Worm (Caenorhabditis elegans) whole organism, midembryonic: ENCODE measurements around the gene fbxa-137.
"Not testable (repeated sequence)": the region's sequence is repeated elsewhere in the genome, so short reads cannot be mapped to it uniquely, and the experiment has no call there.

ENCODE experiments used
- T22C8.4 ChIP-seq: fragments of 200-800 bp; sonication (Bioruptor generic); IDR thresholded peaks from 2 replicates; pipeline ENCODE4 v1.3.6; 2022; ENCODE audit warnings: missing genetic modification characterization, missing compliant biosample characterization
- cog-1 ChIP-seq: sonication (generic microtip); optimal IDR thresholded peaks from 2 replicates; lab custom pipeline; 2016; ENCODE audit warnings: missing genetic modification characterization, missing compliant biosample characterization
- flt-1 ChIP-seq: fragments of 200-800 bp; sonication (Bioruptor generic); IDR thresholded peaks from 2 replicates; pipeline ENCODE4 v1.3.6; 2022; ENCODE audit warnings: missing genetic modification characterization, missing compliant biosample characterization
- klf-2 ChIP-seq: fragments of 200-800 bp; sonication (Bioruptor generic); conservative IDR thresholded peaks from 2 replicates; pipeline ENCODE4 v1.3.6; 2022; ENCODE audit warnings: missing genetic modification reagents, missing genetic modification characterization, missing compliant biosample characterization
- med-1 ChIP-seq: sonication (generic microtip); optimal IDR thresholded peaks from 2 replicates; lab custom pipeline; 2017; ENCODE audit warnings: missing genetic modification characterization, mild to moderate bottlenecking, missing compliant biosample characterization, antibody characterized with exemption, missing genetic modification reagents; ENCODE audit not compliant: insufficient read depth
- ref-1 ChIP-seq: fragments of 200-800 bp; sonication (Bioruptor generic); conservative IDR thresholded peaks from 2 replicates; pipeline ENCODE4 v1.3.6; 2022; ENCODE audit warnings: missing genetic modification reagents, missing genetic modification characterization, missing compliant biosample characterization
- tab-1 ChIP-seq: fragments of 200-800 bp; sonication (Bioruptor generic); IDR thresholded peaks from 2 replicates; pipeline ENCODE4 v1.3.6; 2022; ENCODE audit warnings: missing genetic modification characterization, missing compliant biosample characterization
- ztf-23 ChIP-seq: fragments of 200-800 bp; sonication (Bioruptor generic); IDR thresholded peaks from 2 replicates; pipeline ENCODE4 v1.3.6; 2022; ENCODE audit warnings: missing genetic modification reagents, missing genetic modification characterization, missing compliant biosample characterization
- ztf-29 ChIP-seq: fragments of 200-800 bp; sonication (Bioruptor generic); IDR thresholded peaks from 2 replicates; pipeline ENCODE4 v1.3.6; 2022; ENCODE audit warnings: missing genetic modification reagents, missing genetic modification characterization, missing compliant biosample characterization

The fbxa-137 gene

DNA sequence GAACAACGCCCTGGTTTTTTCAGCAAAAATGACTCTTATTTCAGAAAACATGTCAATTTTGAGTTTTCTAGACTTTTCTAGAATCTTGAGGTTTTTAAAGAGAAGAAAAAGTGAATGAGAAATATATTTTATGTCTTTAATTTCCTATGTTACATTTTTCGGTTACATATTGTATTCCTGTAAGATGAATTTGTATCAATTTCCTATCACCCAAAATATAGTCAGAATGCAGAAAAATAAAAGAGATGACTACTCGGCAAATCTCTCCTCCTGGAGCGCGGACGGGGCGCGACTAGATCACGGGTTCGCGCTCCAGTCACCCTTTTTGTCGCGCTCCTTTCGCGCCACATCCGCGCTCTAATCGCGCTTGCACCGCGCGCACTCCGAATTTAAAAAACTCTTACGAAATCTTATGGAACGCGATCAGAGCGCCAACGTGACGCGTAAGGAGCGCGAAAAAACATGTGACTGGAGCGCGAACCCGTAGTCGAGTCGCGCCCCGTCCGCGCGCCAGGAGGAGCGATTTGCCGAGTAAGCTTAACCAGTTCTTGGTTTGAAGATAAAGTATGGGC, 24.0 kb upstream of the fbxa-137 start, which contains the start of gene str-253:
Gene str-253 (minus strand): TSS at position 51 of the 572 bp plus-strand sequence.
- TF ChIP-seq med-1 (GFP tag; lab: Kevin White, UChicago) (no peak), cog-1 (tag; lab: Kevin White, UChicago) (no peak), ref-1 (GFP tag; lab: Robert Waterston, UW) (no peak), flt-1 (no peak), ztf-23 (GFP tag; lab: Robert Waterston, UW) (no peak), tab-1 (GFP tag; lab: Robert Waterston, UW) (no peak), ztf-29 (GFP tag; lab: Robert Waterston, UW) (no peak), T22C8.4 (GFP tag; lab: Robert Waterston, UW) (no peak), klf-2 (no peak)

DNA sequence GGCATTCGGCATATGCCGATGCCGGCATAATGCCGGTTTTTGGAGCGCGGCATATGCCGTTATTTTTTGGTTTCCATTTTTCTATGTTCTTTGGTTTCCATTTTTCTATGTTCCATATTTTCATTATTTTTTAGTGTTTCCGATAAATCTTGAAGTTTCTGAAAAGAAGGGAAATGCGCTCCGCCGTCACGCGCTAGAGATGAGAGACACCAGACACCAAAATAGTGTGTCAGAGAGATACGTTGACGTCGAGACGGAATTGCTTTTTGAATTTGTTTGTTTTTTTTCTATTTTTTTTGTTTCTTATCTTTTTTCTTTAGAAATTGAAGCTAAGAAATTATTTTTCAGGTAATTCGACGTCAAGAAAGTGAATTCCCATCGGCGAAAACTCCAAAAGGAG, 23.4 kb upstream of the fbxa-137 start, which contains the start of gene F41B5.1:
Gene F41B5.1 (plus strand): TSS at position 343 of the 400 bp plus-strand sequence.
- TF ChIP-seq ztf-29, tab-1, ztf-23 (GFP tag; lab: Robert Waterston, UW): not testable (repeated sequence)

DNA sequence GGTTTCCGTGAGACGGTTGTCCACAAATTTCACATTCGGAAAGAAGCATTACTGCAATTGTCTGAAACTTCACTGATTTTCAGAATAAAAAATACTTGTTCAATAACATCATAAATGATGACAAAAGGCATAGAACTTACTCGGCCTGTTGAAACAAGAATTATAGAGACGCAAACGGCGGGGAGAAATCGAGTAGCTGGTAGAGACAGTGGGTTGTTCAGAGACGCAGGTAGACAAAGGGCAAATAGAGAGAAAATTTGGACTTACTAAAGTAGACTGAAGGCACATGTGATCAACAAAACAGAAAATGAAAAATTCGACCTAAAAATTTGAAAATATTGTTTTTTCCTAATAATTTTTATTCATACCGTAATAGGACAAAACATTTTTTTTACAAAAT, 18.9 kb upstream of the fbxa-137 start, which contains the start of gene nhr-182:
Gene nhr-182 (minus strand): TSS at position 178 of the 400 bp plus-strand sequence.
- TF ChIP-seq cog-1 (tag; lab: Kevin White, UChicago) (no peak), med-1 (GFP tag; lab: Kevin White, UChicago) (no peak), klf-2 (no peak), ref-1 (GFP tag; lab: Robert Waterston, UW) (no peak), ztf-29 (GFP tag; lab: Robert Waterston, UW) (no peak), flt-1 (no peak), ztf-23 (GFP tag; lab: Robert Waterston, UW) (no peak), T22C8.4 (GFP tag; lab: Robert Waterston, UW) (no peak), tab-1 (GFP tag; lab: Robert Waterston, UW) (no peak)

- TF ChIP-seq ztf-29 (GFP tag; lab: Robert Waterston, UW) (no peak), med-1 (GFP tag; lab: Kevin White, UChicago) (no peak), tab-1 (GFP tag; lab: Robert Waterston, UW) (no peak), klf-2 (no peak), ztf-23 (GFP tag; lab: Robert Waterston, UW) (no peak), ref-1 (GFP tag; lab: Robert Waterston, UW) (no peak)
Measured at ce11 chrV:2260660-2261059, 18.0 kb upstream of the fbxa-137 start, which contains the start of gene F41B5.12. F41B5.12 (plus strand) TSS chrV:2260960.

DNA sequence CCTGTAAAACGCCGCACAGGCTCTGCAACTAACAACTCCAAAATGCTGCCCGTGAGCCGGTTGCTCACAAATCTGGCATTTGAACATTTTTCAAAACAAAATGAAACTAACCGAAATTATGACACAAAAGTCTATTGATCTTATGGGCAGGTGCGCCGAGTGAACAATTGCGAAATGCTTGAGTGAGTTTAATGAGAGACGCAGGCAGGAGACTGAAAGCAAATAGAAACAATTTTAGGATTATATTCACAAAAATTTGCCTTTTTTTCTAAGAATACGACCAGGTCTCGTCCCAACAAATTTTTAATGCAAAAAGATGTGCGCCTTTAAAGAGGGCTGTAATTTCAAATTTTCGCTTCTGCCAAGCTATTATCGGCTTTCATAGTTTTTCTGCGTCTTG, 14.2 kb upstream of the fbxa-137 start, which contains the start of gene nhr-183:
Gene nhr-183 (minus strand): TSS at position 180 of the 400 bp plus-strand sequence.
- TF ChIP-seq tab-1 (GFP tag; lab: Robert Waterston, UW) (no peak), med-1 (GFP tag; lab: Kevin White, UChicago) (no peak), flt-1 (no peak), klf-2 (no peak), cog-1 (tag; lab: Kevin White, UChicago) (no peak), ztf-23 (GFP tag; lab: Robert Waterston, UW) (no peak), T22C8.4 (GFP tag; lab: Robert Waterston, UW) (no peak)

DNA sequence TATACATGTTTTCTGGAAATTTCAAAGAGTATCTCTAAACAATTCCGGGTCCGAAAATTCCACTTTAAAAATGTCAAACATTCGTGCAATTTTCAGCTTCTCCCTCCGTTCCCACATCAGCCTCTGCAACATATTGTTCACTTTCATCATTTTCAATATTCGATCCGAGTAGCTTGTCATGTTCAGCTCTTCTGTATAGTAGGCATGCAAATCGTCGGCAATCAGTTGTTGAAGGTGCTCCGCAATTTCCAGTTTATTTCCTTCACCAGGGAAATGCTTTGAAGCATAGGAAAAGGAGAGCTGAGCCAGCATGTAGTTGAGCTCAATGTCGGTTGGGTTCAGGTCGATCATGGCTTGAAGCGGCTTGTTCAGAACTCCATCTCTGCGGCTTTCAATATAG, 13.7 kb upstream of the fbxa-137 start:
- TF ChIP-seq klf-2 (no peak), cog-1 (tag; lab: Kevin White, UChicago) (no peak), ztf-23 (GFP tag; lab: Robert Waterston, UW) (no peak), tab-1 (GFP tag; lab: Robert Waterston, UW) (no peak), ztf-29 (GFP tag; lab: Robert Waterston, UW) (no peak), T22C8.4 (GFP tag; lab: Robert Waterston, UW) (no peak), med-1 (GFP tag; lab: Kevin White, UChicago) (no peak), flt-1 (no peak), ref-1 (GFP tag; lab: Robert Waterston, UW) (no peak)

DNA sequence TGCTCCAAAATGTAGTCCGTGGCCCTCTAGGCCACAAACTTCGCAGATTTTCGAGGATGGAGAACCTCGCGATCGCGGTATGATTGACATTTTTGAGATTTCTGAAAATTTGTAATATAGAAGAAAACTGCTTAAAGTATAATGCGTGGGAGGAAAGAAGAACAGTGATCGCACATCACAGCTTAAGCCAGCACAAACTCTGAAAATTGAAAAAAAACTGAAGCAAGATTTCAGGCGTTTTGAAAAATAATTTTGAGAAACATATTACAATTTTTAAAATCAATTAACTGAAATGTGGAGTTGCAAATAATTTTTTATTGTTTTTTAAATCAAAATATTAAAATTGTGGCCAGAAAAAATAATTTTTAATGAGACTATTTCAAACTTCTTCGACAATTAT, 11.7 kb upstream of the fbxa-137 start, which contains the start of gene nhr-275:
Gene nhr-275 (minus strand): TSS at position 101 of the 400 bp plus-strand sequence.
- TF ChIP-seq ref-1 (GFP tag; lab: Robert Waterston, UW) = no peak
- no peak for TF ChIP-seq ztf-23 (GFP tag; lab: Robert Waterston, UW)
- TF ChIP-seq flt-1 = no peak
- no peak for TF ChIP-seq med-1 (GFP tag; lab: Kevin White, UChicago)
- TF ChIP-seq T22C8.4 (GFP tag; lab: Robert Waterston, UW) = no peak
- no peak for TF ChIP-seq klf-2
- no peak for TF ChIP-seq tab-1 (GFP tag; lab: Robert Waterston, UW)
- TF ChIP-seq ztf-29 (GFP tag; lab: Robert Waterston, UW) = no peak
- no peak for TF ChIP-seq cog-1 (tag; lab: Kevin White, UChicago)

DNA sequence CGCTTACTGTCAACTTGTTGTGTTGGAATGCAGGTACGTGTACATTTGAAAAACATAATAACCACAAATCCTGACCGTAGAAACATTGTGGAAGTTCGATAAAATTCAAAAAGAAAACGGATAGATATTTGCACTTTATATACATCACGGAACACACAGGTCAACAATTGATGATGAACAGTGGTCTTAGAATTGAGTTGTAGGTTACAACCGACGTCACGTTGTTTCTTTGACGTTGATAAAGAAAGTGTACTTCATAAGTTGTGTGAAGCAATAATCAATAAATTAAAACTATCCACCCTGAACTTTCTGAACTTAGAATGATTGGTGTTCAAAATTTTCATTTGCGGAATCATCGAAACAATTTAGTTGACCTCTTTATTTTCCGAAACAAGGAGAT, 6.9 kb upstream of the fbxa-137 start, which contains the start of gene Y5H2A.1:
Gene Y5H2A.1 (minus strand): TSS at position 101 of the 400 bp plus-strand sequence.
- TF ChIP-seq klf-2 (no peak), ztf-29 (GFP tag; lab: Robert Waterston, UW) (no peak), flt-1 (no peak), med-1 (GFP tag; lab: Kevin White, UChicago) (no peak), T22C8.4 (GFP tag; lab: Robert Waterston, UW) (no peak), ref-1 (GFP tag; lab: Robert Waterston, UW) (no peak), cog-1 (tag; lab: Kevin White, UChicago) (no peak), tab-1 (GFP tag; lab: Robert Waterston, UW) (no peak), ztf-23 (GFP tag; lab: Robert Waterston, UW) (no peak)

ce11 chrV:2274253-2274892, 4.2 kb upstream of the fbxa-137 start, which contains the start of the genes Y5H2A.4 and abu-4:
Y5H2A.4 (minus strand) TSS chrV:2274353.
abu-4 (plus strand) TSS chrV:2274842.
- TF ChIP-seq klf-2 (no peak), med-1 (GFP tag; lab: Kevin White, UChicago) (no peak), ztf-23 (GFP tag; lab: Robert Waterston, UW) (no peak), tab-1 (GFP tag; lab: Robert Waterston, UW) (no peak), ztf-29 (GFP tag; lab: Robert Waterston, UW) (no peak), T22C8.4 (GFP tag; lab: Robert Waterston, UW) (no peak), flt-1 (no peak), ref-1 (GFP tag; lab: Robert Waterston, UW) (no peak), cog-1 (tag; lab: Kevin White, UChicago) (no peak)
